Worm (Caenorhabditis elegans) whole organism, late embryonic: ENCODE data around the gene C48D1.1.

Experiments used
- F13H6.1 ChIP-seq: sonication (generic microtip); optimal IDR thresholded peaks from 2 replicates; lab custom pipeline; 2016; ENCODE audit warnings: missing genetic modification characterization, missing compliant biosample characterization
- ama-1 ChIP-seq: fragments of 150-350 bp; optimal IDR thresholded peaks from 2 replicates; lab custom pipeline; 2014
- fkh-6 ChIP-seq: sonication (generic microtip); optimal IDR thresholded peaks from 2 replicates; lab custom pipeline; 2016; ENCODE audit warnings: missing genetic modification characterization, missing compliant biosample characterization
- lim-6 ChIP-seq: sonication (generic microtip); optimal IDR thresholded peaks from 2 replicates; lab custom pipeline; 2016; ENCODE audit warnings: missing genetic modification characterization, missing compliant biosample characterization
- nfya-1 ChIP-seq: sonication (generic microtip); optimal IDR thresholded peaks from 2 replicates; lab custom pipeline; 2017; ENCODE audit warnings: missing genetic modification characterization, mild to moderate bottlenecking, missing compliant biosample characterization, antibody characterized with exemption, moderate library complexity
- nhr-11 ChIP-seq: fragments of 150-350 bp; optimal IDR thresholded peaks from 2 replicates; lab custom pipeline; 2014; ENCODE audit warnings: missing biosample characterization, missing genetic modification characterization
- odd-2 ChIP-seq: sonication (generic microtip); optimal IDR thresholded peaks from 2 replicates; lab custom pipeline; 2017; ENCODE audit warnings: antibody characterized with exemption, mild to moderate bottlenecking, missing genetic modification characterization, missing compliant biosample characterization
- pag-3 ChIP-seq: sonication (generic microtip); optimal IDR thresholded peaks from 2 replicates; lab custom pipeline; 2016; ENCODE audit warnings: missing compliant biosample characterization, missing genetic modification characterization, borderline replicate concordance
- pha-4 ChIP-seq: fragments of 150-350 bp; optimal IDR thresholded peaks from 2 replicates; lab custom pipeline; 2018; ENCODE audit warnings: missing biosample characterization, missing genetic modification reagents, missing genetic modification characterization
- pqm-1 ChIP-seq: sonication (generic microtip); optimal IDR thresholded peaks from 2 replicates; lab custom pipeline; 2016; ENCODE audit warnings: missing genetic modification characterization, missing compliant biosample characterization
- tbx-7 ChIP-seq: sonication (generic microtip); optimal IDR thresholded peaks from 2 replicates; lab custom pipeline; 2016; ENCODE audit warnings: missing genotype, missing genetic modification characterization, missing compliant biosample characterization

DNA sequence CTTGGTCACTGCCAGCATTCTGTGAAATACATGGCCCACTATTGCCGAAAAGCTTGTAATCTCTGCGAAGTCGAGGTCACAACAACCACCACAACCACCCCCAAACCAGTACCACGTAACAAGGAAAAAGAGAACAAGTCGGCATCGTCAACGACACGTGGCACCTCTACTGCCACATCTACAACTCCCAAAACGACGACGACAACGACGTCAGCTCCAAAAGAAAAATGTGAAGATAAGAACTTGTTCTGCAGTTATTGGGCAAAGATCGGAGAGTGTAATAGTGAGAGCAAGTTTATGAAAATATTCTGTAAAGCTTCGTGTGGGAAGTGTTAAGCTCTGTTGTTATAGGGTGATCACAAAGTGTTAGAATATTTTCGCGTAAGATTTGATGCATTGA is 23.8 kb downstream of the C48D1.1 start:
- TF ChIP-seq tbx-7 (tag; lab: Kevin White, UChicago) (no peak), lim-6 (tag; lab: Kevin White, UChicago) (no peak), F13H6.1 (tag; lab: Kevin White, UChicago) (no peak), nfya-1 (no peak), fkh-6 (tag; lab: Kevin White, UChicago) (no peak), nhr-11 (tag; lab: Kevin White, UChicago) (no peak), pag-3 (no peak), odd-2 (tag; lab: Kevin White, UChicago) (no peak), ama-1 (lab: Kevin White, UChicago) (no peak), pqm-1 (no peak), pha-4 (no peak)
